Fruit fly (Drosophila melanogaster) whole organism, embryonic: ENCODE results near the gene Ssk.
A peak's percentile ranks its signal among the peaks of the same experiment; 100 is the strongest.

Source experiments
- ATbp ChIP-seq: fragments of 200-800 bp; sonication (Bioruptor generic); optimal IDR thresholded peaks from 2 replicates; lab custom pipeline; 2017; ENCODE audit warnings: missing biosample characterization, mild to moderate bottlenecking, missing genetic modification characterization, missing genetic modification reagents
- C15 ChIP-seq: fragments of 200-800 bp; sonication (Bioruptor generic); IDR thresholded peaks from 3 replicates; pipeline ENCODE4 v1.3.6; 2022; ENCODE audit warnings: missing biosample characterization, missing genetic modification characterization
- CG18476 ChIP-seq: fragments of 200-800 bp; sonication (Bioruptor generic); optimal IDR thresholded peaks from 2 replicates; lab custom pipeline; 2016; ENCODE audit warnings: missing biosample characterization, mild to moderate bottlenecking, missing genetic modification characterization
- CG18599 ChIP-seq: fragments of 200-800 bp; sonication (Bioruptor generic); optimal IDR thresholded peaks from 3 replicates; lab custom pipeline; 2017; ENCODE audit warnings: missing biosample characterization, missing genetic modification characterization, mild to moderate bottlenecking, moderate library complexity, missing genetic modification reagents
- CG2120 ChIP-seq: fragments of 200-800 bp; sonication (Bioruptor generic); optimal IDR thresholded peaks from 3 replicates; lab custom pipeline; 2016; ENCODE audit warnings: missing biosample characterization, missing genetic modification characterization
- CG31224 ChIP-seq: fragments of 200-800 bp; sonication (Bioruptor generic); IDR thresholded peaks from 2 replicates; pipeline ENCODE4 v1.3.6; 2022; ENCODE audit warnings: missing biosample characterization, missing genetic modification characterization
- CG34224 ChIP-seq: fragments of 200-800 bp; sonication (Bioruptor generic); IDR thresholded peaks from 3 replicates; pipeline ENCODE4 v1.3.6; 2022; ENCODE audit warnings: missing biosample characterization, missing genetic modification characterization; ENCODE audit not compliant: partially characterized antibody
- CG43689 ChIP-seq: fragments of 200-800 bp; sonication (Bioruptor generic); IDR thresholded peaks from 2 replicates; pipeline ENCODE4 v1.3.6; 2022; ENCODE audit warnings: missing biosample characterization, missing genetic modification characterization
- CG6813 ChIP-seq: fragments of 200-800 bp; sonication (Bioruptor generic); optimal IDR thresholded peaks from 2 replicates; lab custom pipeline; 2017; ENCODE audit warnings: missing biosample characterization, missing genetic modification characterization, mild to moderate bottlenecking, moderate library complexity, missing genetic modification reagents
- CG9437 ChIP-seq: fragments of 200-800 bp; sonication (Bioruptor generic); optimal IDR thresholded peaks from 2 replicates; lab custom pipeline; 2018; ENCODE audit warnings: missing biosample characterization, mild to moderate bottlenecking, missing genetic modification characterization
- CG9932 ChIP-seq: fragments of 200-800 bp; sonication (Bioruptor generic); IDR thresholded peaks from 2 replicates; pipeline ENCODE4 v1.3.6; 2022; ENCODE audit warnings: missing biosample characterization, missing genetic modification characterization
- CoRest ChIP-seq: fragments of 200-800 bp; sonication (Bioruptor generic); optimal IDR thresholded peaks from 3 replicates; lab custom pipeline; 2018; ENCODE audit warnings: missing biosample characterization, mild to moderate bottlenecking, missing genetic modification characterization, moderate library complexity
- Dbx ChIP-seq: fragments of 200-800 bp; sonication (Bioruptor generic); IDR thresholded peaks from 3 replicates; pipeline ENCODE4 v1.3.6; 2022; ENCODE audit warnings: missing biosample characterization, missing genetic modification characterization
- Drgx ChIP-seq: fragments of 200-800 bp; sonication (Bioruptor generic); IDR thresholded peaks from 2 replicates; pipeline ENCODE4 v1.3.6; 2022; ENCODE audit warnings: missing biosample characterization, missing genetic modification characterization
- Ets65A ChIP-seq: fragments of 200-800 bp; sonication (Bioruptor generic); peaks from one replicate; lab custom pipeline; 2016; ENCODE audit warnings: missing biosample characterization, missing genetic modification characterization
- Fer2 ChIP-seq: fragments of 200-800 bp; sonication (Bioruptor generic); optimal IDR thresholded peaks from 2 replicates; lab custom pipeline; 2018; ENCODE audit warnings: missing biosample characterization, mild to moderate bottlenecking, missing genetic modification characterization, moderate library complexity
- HmgZ ChIP-seq: fragments of 200-800 bp; sonication (Bioruptor generic); optimal IDR thresholded peaks from 2 replicates; lab custom pipeline; 2018; ENCODE audit warnings: missing biosample characterization, mild to moderate bottlenecking, missing genetic modification characterization
- Lhr ChIP-seq: fragments of 200-800 bp; sonication (Bioruptor generic); optimal IDR thresholded peaks from 3 replicates; lab custom pipeline; 2017; ENCODE audit warnings: mild to moderate bottlenecking, missing biosample characterization, missing genetic modification reagents, missing genetic modification characterization
- Ptx1 ChIP-seq: fragments of 200-800 bp; sonication (Bioruptor generic); IDR thresholded peaks from 2 replicates; pipeline ENCODE4 v1.3.6; 2022; ENCODE audit warnings: missing biosample characterization, missing genetic modification characterization
- Stat92E ChIP-seq, 3 experiments: fragments of >200 bp in 2 of 3; fragments of 200-800 bp in 1 of 3; sonication (Bioruptor generic) in 1 of 3; optimal IDR thresholded peaks; 2 replicates each; lab custom pipeline; 2017 to 2019; ENCODE audit warnings: missing biosample characterization in 3 of 3, missing genetic modification characterization in 3 of 3, mild to moderate bottlenecking in 1 of 3, moderate library complexity in 1 of 3
- cato ChIP-seq: fragments of 200-800 bp; sonication (Bioruptor generic); optimal IDR thresholded peaks from 2 replicates; lab custom pipeline; 2016; ENCODE audit warnings: missing biosample characterization, missing genetic modification characterization, borderline replicate concordance
- cwo ChIP-seq: fragments of 200-800 bp; sonication (Bioruptor generic); optimal IDR thresholded peaks from 3 replicates; lab custom pipeline; 2017; ENCODE audit warnings: missing biosample characterization, missing genetic modification characterization, mild to moderate bottlenecking, moderate library complexity, missing genetic modification reagents
- da ChIP-seq: fragments of 200-800 bp; sonication (Bioruptor generic); optimal IDR thresholded peaks from 2 replicates; lab custom pipeline; 2016; ENCODE audit warnings: missing biosample characterization, missing genetic modification characterization
- exex ChIP-seq: fragments of 200-800 bp; sonication (Bioruptor generic); optimal IDR thresholded peaks from 4 replicates; lab custom pipeline; 2018; ENCODE audit warnings: missing biosample characterization, mild to moderate bottlenecking, missing genetic modification characterization, moderate library complexity
- fru ChIP-seq: fragments of >200 bp; optimal IDR thresholded peaks from 2 replicates; lab custom pipeline; 2017
- gce ChIP-seq: fragments of 200-800 bp; sonication (Bioruptor generic); IDR thresholded peaks from 3 replicates; pipeline ENCODE4 v1.3.6; 2022; ENCODE audit warnings: missing biosample characterization, missing genetic modification characterization
- gfzf ChIP-seq: fragments of 200-800 bp; sonication (Bioruptor generic); optimal IDR thresholded peaks from 2 replicates; lab custom pipeline; 2016; ENCODE audit warnings: missing biosample characterization, mild to moderate bottlenecking, missing genetic modification characterization, moderate library complexity
- grau ChIP-seq: fragments of 200-800 bp; optimal IDR thresholded peaks from 3 replicates; lab custom pipeline; 2019; ENCODE audit warnings: missing biosample characterization, mild to moderate bottlenecking, missing genetic modification characterization, moderate library complexity
- kay ChIP-seq: fragments of 200-800 bp; sonication (Bioruptor generic); optimal IDR thresholded peaks from 2 replicates; lab custom pipeline; 2016; ENCODE audit warnings: missing biosample characterization, missing genetic modification characterization
- lab ChIP-seq: fragments of 200-800 bp; sonication (Bioruptor generic); optimal IDR thresholded peaks from 3 replicates; lab custom pipeline; 2017; ENCODE audit warnings: missing biosample characterization, missing genetic modification characterization, mild to moderate bottlenecking, moderate library complexity, missing genetic modification reagents
- lilli ChIP-seq: fragments of 200-800 bp; sonication (Bioruptor generic); optimal IDR thresholded peaks from 3 replicates; lab custom pipeline; 2016; ENCODE audit warnings: missing biosample characterization, missing genetic modification characterization
- maf-S ChIP-seq: fragments of 200-800 bp; sonication (Bioruptor generic); optimal IDR thresholded peaks from 2 replicates; lab custom pipeline; 2016; ENCODE audit warnings: missing biosample characterization, missing genetic modification characterization
- odd ChIP-seq: fragments of 200-800 bp; sonication (Bioruptor generic); optimal IDR thresholded peaks from 2 replicates; lab custom pipeline; 2017; ENCODE audit warnings: missing biosample characterization, mild to moderate bottlenecking, missing genetic modification characterization
- pnt ChIP-seq: fragments of 200-800 bp; sonication (Bioruptor generic); optimal IDR thresholded peaks from 3 replicates; lab custom pipeline; 2016; ENCODE audit warnings: missing biosample characterization, missing genetic modification characterization
- run ChIP-seq: fragments of 200-800 bp; sonication (Bioruptor generic); optimal IDR thresholded peaks from 3 replicates; lab custom pipeline; 2018; ENCODE audit warnings: missing biosample characterization, mild to moderate bottlenecking, missing genetic modification characterization
- seq ChIP-seq: fragments of 200-800 bp; sonication (Bioruptor generic); IDR thresholded peaks from 2 replicates; pipeline ENCODE4 v1.3.6; 2022; ENCODE audit warnings: missing biosample characterization, missing genetic modification characterization
- tx ChIP-seq: fragments of 200-800 bp; sonication (Bioruptor generic); optimal IDR thresholded peaks from 2 replicates; lab custom pipeline; 2016; ENCODE audit warnings: missing biosample characterization, missing genetic modification characterization

Ssk gene

DNA sequence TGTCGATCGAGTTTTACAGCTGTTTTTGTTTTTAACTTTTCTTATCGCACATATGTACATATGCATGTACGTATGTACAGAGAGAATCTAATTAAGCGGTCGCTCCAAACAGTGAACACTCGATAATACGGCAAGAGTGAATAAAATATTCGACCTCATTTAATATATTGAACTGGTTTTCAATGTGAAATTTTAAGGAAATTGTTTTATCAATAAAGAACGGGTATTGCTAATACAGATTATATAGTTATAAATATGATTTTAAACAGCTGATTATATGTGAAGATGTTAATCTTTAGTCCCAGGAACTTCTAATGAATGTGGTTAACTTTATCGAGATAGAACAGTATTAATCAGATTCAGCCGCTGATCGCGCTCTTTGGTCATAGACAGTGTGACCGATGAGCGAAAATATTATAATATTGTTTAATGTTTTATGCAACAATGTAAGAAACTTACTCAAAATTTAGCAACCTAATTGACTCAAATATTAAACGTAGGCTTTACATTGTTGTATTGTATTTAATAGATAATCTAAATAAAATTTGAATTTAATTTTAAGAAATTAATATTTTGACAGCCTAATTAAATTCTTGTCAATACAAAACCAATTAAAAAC, 47.6 kb upstream of the Ssk start, which contains the start of gene CG7328 (continued):
- TF ChIP-seq CG6813 (GFP tag; lab: Kevin White, UChicago), result peak; percentile 9
- TF ChIP-seq CG34224 (GFP tag; lab: Robert Waterston, UW), result no peak
- peak; percentile 75 for TF ChIP-seq CG9932
- TF ChIP-seq C15 (GFP tag; lab: Robert Waterston, UW), result 0 out of 3 replicates have a peak, but pooled peaks have one; percentile 14
- TF ChIP-seq odd (GFP tag; lab: Kevin White, UChicago), result peak; percentile 33
- TF ChIP-seq CG18599 (GFP tag; lab: Kevin White, UChicago), result peak; percentile 66
- no peak for TF ChIP-seq kay (GFP tag; lab: Kevin White, UChicago)
- TF ChIP-seq Ptx1 (GFP tag; lab: Robert Waterston, UW), result peak; percentile 59; the same call in 1 of the 2 replicates
- TF ChIP-seq cwo (GFP tag; lab: Kevin White, UChicago), result peak; percentile 8
- TF ChIP-seq lilli, result no peak
- TF ChIP-seq grau (tag; lab: Kevin White, UChicago), result peak; percentile 98
- TF ChIP-seq run (tag; lab: Kevin White, UChicago), result peak; percentile 6
- peak; percentile 85 for TF ChIP-seq CG2120 (GFP tag; lab: Kevin White, UChicago)
- TF ChIP-seq CG18476 (GFP tag; lab: Kevin White, UChicago), result peak; percentile 12
- peak; percentile 18 for TF ChIP-seq gfzf (GFP tag; lab: Kevin White, UChicago)
- TF ChIP-seq CG9437 (GFP tag; lab: Kevin White, UChicago), result peak; percentile 12
- peak; percentile 29 for TF ChIP-seq da (GFP tag; lab: Kevin White, UChicago)
- TF ChIP-seq HmgZ (tag; lab: Kevin White, UChicago), result peak; percentile 64
- peak; percentile 18 for TF ChIP-seq maf-S
- peak; percentile 61 for TF ChIP-seq seq (GFP tag; lab: Robert Waterston, UW)
- peak; percentile 47 for TF ChIP-seq tx
- peak; percentile 32 for TF ChIP-seq ATbp (GFP tag; lab: Kevin White, UChicago)
- TF ChIP-seq Drgx (GFP tag; lab: Robert Waterston, UW), result no peak
- TF ChIP-seq Dbx (GFP tag; lab: Robert Waterston, UW), result 0 out of 3 replicates have a peak, but pooled peaks have one; percentile 8
- TF ChIP-seq CoRest (tag; lab: Kevin White, UChicago), result peak; percentile 78
- TF ChIP-seq pnt (GFP tag; lab: Kevin White, UChicago), result no peak
- TF ChIP-seq Fer2, result peak; percentile 29
- peak; percentile 5 for TF ChIP-seq cato (GFP tag; lab: Kevin White, UChicago)
- TF ChIP-seq exex (tag; lab: Kevin White, UChicago), result peak; percentile 54

dm6 chr3L:20168152-20168551, 20.2 kb upstream of the Ssk start:
- TF ChIP-seq lab (GFP tag; lab: Kevin White, UChicago), result peak; percentile 1
- no peak for TF ChIP-seq CG31224 (GFP tag; lab: Robert Waterston, UW)
- TF ChIP-seq, all 482 proteins: peak for 1

dm6 chr3L:20177697-20178096, 10.6 kb upstream of the Ssk start:
- TF ChIP-seq Stat92E (GFP tag; optimal IDR thresholded peaks at IDR 0.05; lab: Kevin White, UChicago), result no peak
- peak; percentile 61 for TF ChIP-seq Ets65A
- TF ChIP-seq Lhr (GFP tag; lab: Kevin White, UChicago), result no peak
- TF ChIP-seq fru (lab: Kevin White, UChicago), result no peak
- TF ChIP-seq CG43689 (GFP tag; lab: Robert Waterston, UW), result no peak
- 0 out of 3 replicates have a peak, but pooled peaks have one; percentile 15 for TF ChIP-seq gce
